Fruit fly (Drosophila melanogaster) whole organism, larva: ENCODE measurements around the gene atk.

Source experiments
- noc ChIP-seq: fragments of 200-800 bp; sonication (Bioruptor generic); optimal IDR thresholded peaks from 3 replicates; lab custom pipeline; 2019; ENCODE audit warnings: missing biosample characterization, mild to moderate bottlenecking, missing genetic modification characterization, moderate library complexity

Gene atk

DNA sequence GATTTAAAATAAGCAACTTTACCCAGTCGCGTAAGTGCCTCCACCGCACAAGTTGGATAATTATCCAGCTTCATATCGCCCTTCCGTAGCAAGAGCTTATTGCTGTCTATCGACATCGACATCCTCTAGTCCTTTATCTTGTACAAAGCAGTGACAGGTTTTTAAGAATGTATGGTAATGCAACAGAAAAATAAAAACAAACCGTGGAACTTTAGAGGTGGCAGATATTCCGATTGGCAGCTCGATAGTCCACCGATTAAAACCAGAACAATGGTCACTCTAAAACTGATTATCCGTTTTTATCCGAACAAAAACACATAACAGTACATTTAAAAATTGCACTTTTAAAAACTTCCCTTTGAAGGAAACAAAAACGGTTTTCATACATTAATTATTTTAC, 37.2 kb downstream of the atk start, which contains the start of gene CG5274:
TSS of gene CG5274 (minus strand) at position 218 of the 400 bp plus-strand sequence.
- TF ChIP-seq noc (tag; lab: Kevin White, UChicago) = no peak

DNA sequence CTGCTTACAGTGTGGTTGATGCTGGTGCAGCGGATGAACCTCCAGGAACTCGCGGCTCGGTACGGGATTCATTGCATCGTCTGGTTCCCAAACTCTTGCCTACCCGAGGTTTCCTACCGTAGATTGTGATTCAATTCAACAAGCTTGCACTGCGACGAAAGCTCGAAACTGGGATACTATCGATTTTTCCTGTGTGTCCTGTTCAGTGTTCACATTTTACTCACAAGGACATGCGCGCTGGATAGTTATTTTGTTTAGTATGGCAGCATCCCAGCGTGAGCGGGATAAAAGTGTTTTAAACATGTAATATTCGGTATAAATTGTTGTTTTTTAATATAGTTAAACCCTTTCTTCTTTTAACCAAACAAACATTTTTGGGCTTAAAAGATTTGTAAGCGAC, 38.8 kb downstream of the atk start, which contains the start of gene CG5282:
TSS of gene CG5282 (minus strand) at position 184 of the 400 bp plus-strand sequence.
- no peak for TF ChIP-seq noc (tag; lab: Kevin White, UChicago)

DNA sequence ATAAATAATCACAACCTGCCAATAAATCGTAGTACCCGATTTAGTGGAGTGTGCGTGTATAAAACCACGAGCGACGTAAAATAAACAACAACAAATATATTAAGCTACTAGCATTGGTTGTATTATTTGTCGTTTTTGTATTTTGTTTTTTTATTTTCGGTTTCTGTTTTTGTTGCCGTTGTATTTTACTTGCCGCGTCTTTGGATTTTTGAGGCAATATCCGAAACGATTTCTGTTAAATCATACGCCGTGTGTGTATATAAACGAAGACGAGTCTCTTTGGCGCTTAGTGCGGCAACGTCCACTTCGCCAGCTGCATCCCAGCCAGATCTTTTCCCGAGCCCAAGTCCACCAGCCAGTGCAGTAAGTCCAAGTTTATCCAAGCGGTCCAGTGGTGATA, 51.4 kb downstream of the atk start, which contains the start of gene zye:
TSS of gene zye (plus strand) at position 301 of the 400 bp plus-strand sequence.
- no peak for TF ChIP-seq noc (tag; lab: Kevin White, UChicago)

DNA sequence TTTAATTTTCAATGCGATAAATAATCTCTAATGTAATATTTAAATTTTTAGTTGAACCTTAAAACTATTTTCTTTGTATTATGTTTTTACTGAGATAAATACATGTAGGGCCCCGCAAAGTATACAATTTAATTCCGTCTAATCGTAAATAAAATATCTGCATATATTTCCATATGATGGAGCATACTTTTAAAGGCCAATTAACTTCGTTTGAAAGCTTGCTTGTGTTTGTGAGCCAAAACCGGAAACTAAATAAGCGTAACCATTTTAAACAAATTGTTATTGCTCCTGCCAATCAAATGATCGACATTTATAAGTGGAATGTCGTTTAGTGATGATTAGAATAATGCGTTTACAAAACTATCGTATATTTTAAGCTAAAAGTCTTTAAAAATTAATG, 53.9 kb downstream of the atk start:
- no peak for TF ChIP-seq noc (tag; lab: Kevin White, UChicago)

DNA sequence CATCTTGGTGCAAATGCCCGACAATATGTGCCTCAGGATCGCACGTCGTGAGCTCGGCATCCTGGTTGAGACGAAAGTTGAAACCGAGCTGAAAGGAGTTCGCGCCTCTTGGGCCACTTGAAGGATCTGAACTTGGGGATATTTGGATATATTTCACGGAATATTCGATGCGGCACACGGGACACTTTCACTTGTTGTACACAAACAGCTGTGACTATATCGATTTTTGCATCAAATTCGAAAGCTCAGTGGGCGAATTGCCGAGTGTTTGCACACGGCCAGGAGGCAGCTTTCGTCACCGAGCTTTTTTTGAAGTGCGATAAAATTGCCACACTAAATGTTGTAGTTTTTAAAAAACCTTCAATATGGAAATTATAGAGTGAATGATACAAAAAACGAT, 54.3 kb downstream of the atk start, which contains the start of gene CG13248:
TSS of gene CG13248 (minus strand) at position 222 of the 400 bp plus-strand sequence.
- TF ChIP-seq noc (tag; lab: Kevin White, UChicago) = no peak

DNA sequence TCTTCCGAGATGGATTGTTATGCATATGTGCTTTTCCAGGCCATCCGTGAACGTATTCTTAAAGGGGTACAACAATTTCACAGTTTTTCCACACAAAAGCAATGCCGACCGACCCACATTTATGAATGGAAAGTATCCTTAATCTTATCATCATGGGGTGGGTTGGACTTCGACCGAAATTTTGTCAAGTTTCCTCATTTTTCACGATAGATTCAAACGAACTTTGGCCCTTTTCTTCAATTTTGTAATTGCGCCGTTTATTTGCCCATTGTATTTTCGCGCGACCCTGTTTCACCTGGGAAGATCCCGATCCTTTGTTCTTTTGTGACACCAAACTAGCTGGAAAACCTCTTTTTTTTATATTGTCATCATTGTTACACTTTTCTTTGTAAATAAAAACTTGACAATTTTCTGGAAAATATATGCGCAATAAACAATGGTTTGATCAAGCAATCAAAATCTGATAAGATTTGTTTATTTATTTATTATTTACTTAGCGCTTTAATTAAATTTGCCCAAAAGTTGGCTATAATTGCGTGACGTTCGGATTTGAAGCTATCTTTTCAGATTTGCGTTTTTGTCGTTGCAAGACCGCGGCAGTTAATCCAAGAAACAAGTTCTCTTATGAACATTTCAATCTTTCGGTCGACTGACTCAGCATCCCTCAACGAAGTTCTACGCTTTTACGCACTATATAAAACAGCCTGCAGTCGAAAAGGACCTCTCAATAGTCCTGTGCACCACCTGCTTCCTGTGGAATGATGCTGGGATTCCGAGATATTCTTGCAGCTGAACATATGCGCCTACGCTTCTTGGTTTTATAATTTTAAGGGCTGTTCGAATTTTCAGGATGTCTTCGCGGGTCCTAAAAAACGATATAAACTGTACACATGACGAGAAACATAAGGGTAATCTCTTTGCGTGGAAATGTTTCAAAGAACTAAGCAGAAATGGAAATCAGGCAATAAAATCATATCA, 58.4 kb downstream of the atk start:
- no peak for TF ChIP-seq noc (tag; lab: Kevin White, UChicago)

DNA sequence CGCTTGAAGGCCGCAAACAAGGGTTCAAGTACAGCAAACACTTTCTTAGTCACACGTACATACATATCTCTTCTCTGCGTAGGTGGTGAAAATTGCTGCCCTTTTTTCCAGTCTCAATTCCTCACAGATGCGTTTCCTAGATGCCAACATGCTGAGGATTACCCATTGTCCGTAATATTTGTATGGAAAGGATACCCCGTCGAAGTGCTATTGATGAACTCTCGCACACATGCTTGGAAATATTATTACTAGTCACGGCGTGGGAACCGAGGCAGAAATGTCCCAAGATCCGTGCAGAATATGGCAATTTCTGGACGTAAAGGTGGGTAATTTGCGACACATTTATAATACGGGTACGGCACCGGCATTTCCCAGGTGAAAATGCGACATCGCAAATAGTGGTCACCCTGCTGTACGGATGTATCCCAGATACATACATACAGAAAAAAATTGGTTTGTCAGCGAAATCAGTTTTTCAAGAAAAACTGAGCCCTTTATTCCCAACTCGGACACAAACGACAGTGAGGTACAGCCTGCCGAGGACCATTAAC, 59.2 kb downstream of the atk start:
- no peak for TF ChIP-seq noc (tag; lab: Kevin White, UChicago)
